Fruit fly (Drosophila melanogaster): ENCODE results near the gene CG11563.
A peak's percentile ranks its signal among the peaks of the same experiment; 100 is the strongest.

The CG11563 gene

dm6 chr3R:31776583-31777362, 39.9 kb downstream of the CG11563 start, which contains the start of the genes CG2126 and faf (continued):
- no peak for TF ChIP-seq Opbp (GFP tag; IDR thresholded peaks at IDR 0.05; ENCODE audit: partially characterized antibody)
- peak; percentile 63 for TF ChIP-seq CG9215 (GFP tag; IDR thresholded peaks at IDR 0.05)
- peak; percentile 41 for TF ChIP-seq CG5180 (GFP tag; optimal IDR thresholded peaks at IDR 0.05)
- peak; percentile 35 for TF ChIP-seq odd (GFP tag; optimal IDR thresholded peaks at IDR 0.05)
- TF ChIP-seq repo (GFP tag; optimal IDR thresholded peaks at IDR 0.05) = peak; percentile 17
- peak; percentile 79 for TF ChIP-seq grau (tag; optimal IDR thresholded peaks at IDR 0.05)
- TF ChIP-seq CG12071 (GFP tag; optimal IDR thresholded peaks at IDR 0.05) = peak; percentile 9
- TF ChIP-seq eve (GFP tag; optimal IDR thresholded peaks at IDR 0.05) = no peak
- no peak for TF ChIP-seq CG1603 (tag; optimal IDR thresholded peaks at IDR 0.05)
- peak; percentile 40; the same call in 1 of the 2 replicates for TF ChIP-seq Atf6 (GFP tag; IDR thresholded peaks at IDR 0.05)
- TF ChIP-seq CG33557 (GFP tag; optimal IDR thresholded peaks at IDR 0.05) = peak; percentile 59
- peak; percentile 17 for TF ChIP-seq Sin3A (optimal IDR thresholded peaks at IDR 0.05)
- TF ChIP-seq sr (GFP tag; IDR thresholded peaks at IDR 0.05) = 0 out of 3 replicates have a peak, but pooled peaks have one; percentile 29
- TF ChIP-seq CG4424 (GFP tag; optimal IDR thresholded peaks at IDR 0.05) = peak; percentile 74
- TF ChIP-seq oc (tag; optimal IDR thresholded peaks at IDR 0.05) = peak; percentile 58
- peak; percentile 69 for TF ChIP-seq HHEX (GFP tag; optimal IDR thresholded peaks at IDR 0.05)
- peak; percentile 67 for TF ChIP-seq gsb-n (tag; optimal IDR thresholded peaks at IDR 0.05)
- TF ChIP-seq dpn (GFP tag; optimal IDR thresholded peaks at IDR 0.05) = peak; percentile 64 to 85
- TF ChIP-seq CG2129 (GFP tag; IDR thresholded peaks at IDR 0.05; ENCODE audit: partially characterized antibody) = peak; percentile 16; the same call in 1 of the 2 replicates
- peak; percentile 85 for TF ChIP-seq NFAT (GFP tag; IDR thresholded peaks at IDR 0.05)
- TF ChIP-seq H2.0 (GFP tag; IDR thresholded peaks at IDR 0.05) = peak; percentile 78
- peak; percentile 74 for TF ChIP-seq mam (GFP tag; optimal IDR thresholded peaks at IDR 0.05)
- TF ChIP-seq CG2678 (tag; optimal IDR thresholded peaks at IDR 0.05) = peak; percentile 88
- peak; percentile 57 for TF ChIP-seq Taf1 (GFP tag; IDR thresholded peaks at IDR 0.05)
- TF ChIP-seq CG7928 (GFP tag; optimal IDR thresholded peaks at IDR 0.05) = peak; percentile 43
- TF ChIP-seq Gug (GFP tag; IDR thresholded peaks at IDR 0.05) = peak; percentile 75
- no peak for TF ChIP-seq ap (GFP tag; IDR thresholded peaks at IDR 0.05)
- TF ChIP-seq Mad (GFP tag; optimal IDR thresholded peaks at IDR 0.05) = no peak
- TF ChIP-seq nerfin-1 (tag; optimal IDR thresholded peaks at IDR 0.05) = peak; percentile 45
- TF ChIP-seq Sox100B (GFP tag; optimal IDR thresholded peaks at IDR 0.05) = peak; percentile 78
- peak; percentile 40 for TF ChIP-seq stwl (tag; optimal IDR thresholded peaks at IDR 0.05)
- peak; percentile 44 for TF ChIP-seq CG17186 (GFP tag; optimal IDR thresholded peaks at IDR 0.05)
- peak; percentile 65; the same call in 1 of the 3 replicates for TF ChIP-seq ken (GFP tag; IDR thresholded peaks at IDR 0.05)
- TF ChIP-seq HLH3B (GFP tag; IDR thresholded peaks at IDR 0.05) = peak; percentile 60; the same call in 1 of the 2 replicates
- TF ChIP-seq CG1529 (GFP tag; optimal IDR thresholded peaks at IDR 0.05) = peak; percentile 45
- peak; percentile 76 for TF ChIP-seq CG14441 (GFP tag; IDR thresholded peaks at IDR 0.05)
- peak; percentile 73 for TF ChIP-seq caup (GFP tag; optimal IDR thresholded peaks at IDR 0.05; ENCODE audit: severe bottlenecking)
- TF ChIP-seq CG18011 (GFP tag; optimal IDR thresholded peaks at IDR 0.05) = peak; percentile 57
- no peak for TF ChIP-seq CG4282 (GFP tag; optimal IDR thresholded peaks at IDR 0.05)
- TF ChIP-seq CG34422 (GFP tag; IDR thresholded peaks at IDR 0.05) = peak; percentile 80; the same call in 2 of the 3 replicates
- TF ChIP-seq CG17385 (GFP tag; optimal IDR thresholded peaks at IDR 0.05) = peak; percentile 77
- TF ChIP-seq cg (GFP tag; optimal IDR thresholded peaks at IDR 0.05) = no peak
- TF ChIP-seq br (optimal IDR thresholded peaks at IDR 0.05) = no peak
- peak; percentile 38 for TF ChIP-seq her (GFP tag; optimal IDR thresholded peaks at IDR 0.05)
- TF ChIP-seq CG13287 (GFP tag; IDR thresholded peaks at IDR 0.05; ENCODE audit: partially characterized antibody) = peak; percentile 61; the same call in 1 of the 2 replicates
- peak; percentile 76 for TF ChIP-seq CG17328 (GFP tag; IDR thresholded peaks at IDR 0.05)
- no peak for TF ChIP-seq CG10321 (GFP tag; IDR thresholded peaks at IDR 0.05)
- peak; percentile 75 for TF ChIP-seq CG12155 (GFP tag; optimal IDR thresholded peaks at IDR 0.05)
- no peak for TF ChIP-seq CG7963 (GFP tag; IDR thresholded peaks at IDR 0.05; ENCODE audit: partially characterized antibody)
